Worm (Caenorhabditis elegans) whole organism, L2 larva: ENCODE results near the gene srx-98.

ENCODE experiments used
- C34F6.9 ChIP-seq: fragments of 150-350 bp; optimal IDR thresholded peaks from 2 replicates; lab custom pipeline; 2014; ENCODE audit warnings: missing biosample characterization, missing genetic modification characterization
- R02D3.7 ChIP-seq: fragments of 150-350 bp; optimal IDR thresholded peaks from 2 replicates; lab custom pipeline; 2014; ENCODE audit warnings: missing biosample characterization, missing genetic modification characterization
- ZK546.5 ChIP-seq: sonication (generic microtip); optimal IDR thresholded peaks from 2 replicates; lab custom pipeline; 2017; ENCODE audit warnings: missing biosample characterization, missing genetic modification characterization
- alr-1 ChIP-seq: fragments of 150-350 bp; optimal IDR thresholded peaks from 2 replicates; lab custom pipeline; 2014; ENCODE audit warnings: missing biosample characterization, missing genetic modification characterization
- ama-1 ChIP-seq: fragments of 150-350 bp; optimal IDR thresholded peaks from 2 replicates; lab custom pipeline; 2018; ENCODE audit warnings: inconsistent platforms
- blmp-1 ChIP-seq: sonication (generic microtip); optimal IDR thresholded peaks from 2 replicates; lab custom pipeline; 2017; ENCODE audit warnings: missing genetic modification characterization, mild to moderate bottlenecking, missing compliant biosample characterization, antibody characterized with exemption, moderate library complexity; ENCODE audit not compliant: insufficient read depth
- ceh-16 ChIP-seq: fragments of 150-350 bp; optimal IDR thresholded peaks from 2 replicates; lab custom pipeline; 2014; ENCODE audit warnings: missing biosample characterization, missing genetic modification characterization
- crh-2 ChIP-seq: sonication (generic microtip); optimal IDR thresholded peaks from 2 replicates; lab custom pipeline; 2017; ENCODE audit warnings: missing biosample characterization, missing genetic modification characterization
- dmd-4 ChIP-seq: sonication (generic microtip); optimal IDR thresholded peaks from 2 replicates; lab custom pipeline; 2017; ENCODE audit warnings: missing biosample characterization, missing genetic modification characterization
- egl-27 ChIP-seq: sonication (generic microtip); optimal IDR thresholded peaks from 3 replicates; lab custom pipeline; 2017; ENCODE audit warnings: missing biosample characterization, missing genetic modification reagents, missing genetic modification characterization
- elt-1 ChIP-seq: fragments of 150-350 bp; optimal IDR thresholded peaks from 2 replicates; lab custom pipeline; 2014; ENCODE audit warnings: missing biosample characterization, missing genetic modification characterization
- elt-3 ChIP-seq: sonication (generic microtip); optimal IDR thresholded peaks from 2 replicates; lab custom pipeline; 2017; ENCODE audit warnings: missing biosample characterization, missing genetic modification characterization
- fos-1 ChIP-seq: fragments of 150-350 bp; optimal IDR thresholded peaks from 2 replicates; lab custom pipeline; 2014; ENCODE audit warnings: missing biosample characterization, missing genetic modification characterization
- gmeb-1 ChIP-seq: fragments of 150-350 bp; optimal IDR thresholded peaks from 2 replicates; lab custom pipeline; 2014; ENCODE audit warnings: missing biosample characterization, missing genetic modification characterization
- lin-11 ChIP-seq: fragments of 150-350 bp; sonication (generic microtip); optimal IDR thresholded peaks from 2 replicates; lab custom pipeline; 2014; ENCODE audit warnings: missing biosample characterization, missing genetic modification characterization, inconsistent platforms, mixed read lengths
- lin-39 ChIP-seq: fragments of 150-350 bp; optimal IDR thresholded peaks from 2 replicates; lab custom pipeline; 2014; ENCODE audit warnings: missing biosample characterization, missing genetic modification reagents, missing genetic modification characterization
- lsy-2 ChIP-seq, 2 experiments: fragments of 150-350 bp in 1 of 2; sonication (generic microtip) in 1 of 2; optimal IDR thresholded peaks; 2 replicates each; lab custom pipeline; 2014 to 2017; ENCODE audit warnings: missing biosample characterization in 2 of 2, missing genetic modification characterization in 2 of 2
- mab-5 ChIP-seq: fragments of 150-350 bp; optimal IDR thresholded peaks from 2 replicates; lab custom pipeline; 2014; ENCODE audit warnings: missing biosample characterization, missing genetic modification characterization
- mdl-1 ChIP-seq, 2 experiments: fragments of 150-350 bp in 1 of 2; sonication (generic microtip) in 1 of 2; optimal IDR thresholded peaks; 2 replicates each; lab custom pipeline; 2017; ENCODE audit warnings: missing biosample characterization in 2 of 2, missing genetic modification characterization in 2 of 2
- nhr-10 ChIP-seq: sonication (generic microtip); optimal IDR thresholded peaks from 2 replicates; lab custom pipeline; 2017; ENCODE audit warnings: missing biosample characterization, missing genetic modification characterization
- nhr-129 ChIP-seq: fragments of 150-350 bp; optimal IDR thresholded peaks from 2 replicates; lab custom pipeline; 2014; ENCODE audit warnings: missing biosample characterization, missing genetic modification characterization
- nhr-21 ChIP-seq: fragments of 150-350 bp; optimal IDR thresholded peaks from 2 replicates; lab custom pipeline; 2014; ENCODE audit warnings: missing biosample characterization, missing genetic modification characterization
- nhr-23 ChIP-seq: fragments of 150-350 bp; optimal IDR thresholded peaks from 2 replicates; lab custom pipeline; 2014; ENCODE audit warnings: missing biosample characterization, missing genetic modification reagents, missing genetic modification characterization
- nhr-237 ChIP-seq: fragments of 150-350 bp; optimal IDR thresholded peaks from 2 replicates; lab custom pipeline; 2014; ENCODE audit warnings: missing biosample characterization, missing genetic modification characterization
- nhr-25 ChIP-seq: fragments of 150-350 bp; sonication (generic microtip); optimal IDR thresholded peaks from 3 replicates; lab custom pipeline; 2014; ENCODE audit warnings: missing biosample characterization, missing genetic modification characterization
- nhr-6 ChIP-seq: fragments of 150-350 bp; optimal IDR thresholded peaks from 2 replicates; lab custom pipeline; 2014; ENCODE audit warnings: missing biosample characterization, missing genetic modification characterization
- nhr-77 ChIP-seq: fragments of 150-350 bp; optimal IDR thresholded peaks from 2 replicates; lab custom pipeline; 2014; ENCODE audit warnings: missing biosample characterization, missing genetic modification characterization
- sem-4 ChIP-seq: fragments of 150-350 bp; optimal IDR thresholded peaks from 2 replicates; lab custom pipeline; 2014; ENCODE audit warnings: missing biosample characterization, missing genetic modification reagents, missing genetic modification characterization
- skn-1 ChIP-seq: sonication (generic microtip); optimal IDR thresholded peaks from 2 replicates; lab custom pipeline; 2017; ENCODE audit warnings: missing biosample characterization, missing genetic modification characterization
- sma-3 ChIP-seq: sonication (generic microtip); optimal IDR thresholded peaks from 2 replicates; lab custom pipeline; 2016; ENCODE audit warnings: missing genetic modification reagents, missing genetic modification characterization, missing compliant biosample characterization
- sma-9 ChIP-seq, 2 experiments: fragments of 150-350 bp in 1 of 2; sonication (generic microtip) in 1 of 2; optimal IDR thresholded peaks; 2 replicates each; lab custom pipeline; 2014 to 2016; ENCODE audit warnings: missing genetic modification characterization in 2 of 2, mild to moderate bottlenecking in 1 of 2, missing biosample characterization in 1 of 2, missing compliant biosample characterization in 1 of 2, missing genetic modification reagents in 1 of 2, moderate library complexity in 1 of 2
- snpc-4 ChIP-seq: fragments of 150-350 bp; optimal IDR thresholded peaks from 2 replicates; lab custom pipeline; 2014; ENCODE audit warnings: missing biosample characterization, missing genetic modification characterization
- unc-39 ChIP-seq: fragments of 150-350 bp; optimal IDR thresholded peaks from 2 replicates; lab custom pipeline; 2014; ENCODE audit warnings: missing biosample characterization, missing genetic modification characterization
- unc-62 ChIP-seq: fragments of 150-350 bp; optimal IDR thresholded peaks from 2 replicates; lab custom pipeline; 2014; ENCODE audit warnings: missing biosample characterization, missing genetic modification reagents, missing genetic modification characterization
- zag-1 ChIP-seq: fragments of 150-350 bp; optimal IDR thresholded peaks from 2 replicates; lab custom pipeline; 2014; ENCODE audit warnings: missing biosample characterization, missing genetic modification characterization
- ztf-1 ChIP-seq: fragments of 200-800 bp; sonication (Bioruptor generic); conservative IDR thresholded peaks from 2 replicates; pipeline ENCODE4 v1.3.6; 2022; ENCODE audit warnings: missing genetic modification characterization, missing compliant biosample characterization
- ztf-11 ChIP-seq: sonication (generic microtip); optimal IDR thresholded peaks from 2 replicates; lab custom pipeline; 2017; ENCODE audit warnings: missing biosample characterization, missing genetic modification characterization
- ztf-4 ChIP-seq: fragments of 150-350 bp; optimal IDR thresholded peaks from 2 replicates; lab custom pipeline; 2014; ENCODE audit warnings: missing biosample characterization, missing genetic modification characterization

srx-98 gene

ce11 chrII:3675176-3675575 lies 4.3 kb upstream of the srx-98 start, which contains the start of gene F19B10.2:
F19B10.2 (plus strand) TSS chrII:3675476.
- no peak for TF ChIP-seq C34F6.9 (tag; lab: Kevin White, UChicago)
- no peak for TF ChIP-seq ztf-11 (tag; lab: Kevin White, UChicago)
- TF ChIP-seq lin-39: no peak
- TF ChIP-seq nhr-10 (tag; lab: Kevin White, UChicago): no peak
- no peak for TF ChIP-seq elt-3 (tag; lab: Kevin White, UChicago)
- no peak for TF ChIP-seq nhr-21 (tag; lab: Kevin White, UChicago)
- no peak for TF ChIP-seq nhr-25 (tag; lab: Kevin White, UChicago)
- TF ChIP-seq nhr-129 (tag; lab: Kevin White, UChicago): no peak
- no peak for TF ChIP-seq skn-1
- no peak for TF ChIP-seq fos-1 (tag; lab: Kevin White, UChicago)
- no peak for TF ChIP-seq R02D3.7 (tag; lab: Kevin White, UChicago)

DNA sequence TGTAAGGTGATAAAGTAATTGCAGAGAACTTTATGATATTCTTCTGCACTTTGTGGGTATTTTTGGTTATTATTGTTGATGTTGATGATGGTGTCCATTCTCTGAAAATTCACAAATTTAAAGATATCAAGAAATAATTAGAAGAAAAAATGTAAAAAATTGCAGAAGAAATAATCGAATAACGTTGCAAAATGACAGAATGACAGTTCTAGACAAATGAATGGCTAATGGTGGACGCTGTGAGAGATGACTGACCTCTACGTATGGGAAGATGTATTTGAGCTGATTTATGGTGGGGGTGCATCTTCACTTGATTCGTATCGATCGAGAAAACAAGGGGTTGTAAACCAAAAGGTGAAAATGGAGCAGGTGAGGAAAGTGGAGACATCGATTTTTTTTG lies 2.6 kb upstream of the srx-98 start, which contains the start of gene sea-1:
Gene sea-1, minus strand, starts transcription at position 101 of the 400 bp plus-strand sequence.
- TF ChIP-seq ZK546.5 (tag; lab: Kevin White, UChicago) (no peak), elt-3 (tag; lab: Kevin White, UChicago) (no peak), nhr-77 (tag; lab: Kevin White, UChicago) (no peak), R02D3.7 (tag; lab: Kevin White, UChicago) (no peak), C34F6.9 (tag; lab: Kevin White, UChicago) (no peak), mab-5 (tag; lab: Kevin White, UChicago) (no peak), ztf-1 (GFP tag; lab: Robert Waterston, UW) (no peak), crh-2 (tag; lab: Kevin White, UChicago) (no peak), alr-1 (tag; lab: Kevin White, UChicago) (no peak), unc-62 (GFP tag; lab: Kevin White, UChicago) (no peak), egl-27 (no peak), nhr-237 (tag; lab: Kevin White, UChicago) (no peak), dmd-4 (no peak)

DNA sequence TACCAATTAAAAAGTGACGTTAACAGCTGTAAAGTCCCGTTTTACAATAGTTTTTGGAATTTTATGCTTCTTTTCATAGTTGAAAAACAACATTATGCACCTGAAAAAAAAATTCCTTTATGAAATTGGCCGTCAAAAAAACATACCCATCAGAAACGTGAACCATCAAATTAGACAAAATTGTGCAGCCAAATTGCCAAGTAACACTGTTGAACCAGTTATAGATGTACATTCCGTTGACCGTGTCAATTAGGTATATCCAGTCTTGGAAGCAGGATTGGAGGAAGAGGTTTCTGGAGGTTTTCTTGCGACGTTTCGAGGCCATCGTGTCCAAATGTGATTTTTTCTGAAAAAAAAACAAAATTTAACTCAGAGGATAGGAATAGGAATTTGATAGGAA lies 1.5 kb downstream of the srx-98 start, which contains the start of gene srx-97:
Gene srx-97, minus strand, starts transcription at position 101 of the 400 bp plus-strand sequence.
- TF ChIP-seq mab-5 (tag; lab: Kevin White, UChicago) (no peak), nhr-6 (no peak), mdl-1 (tag; optimal IDR thresholded peaks at IDR 0.05; lab: Kevin White, UChicago) (no peak), ZK546.5 (tag; lab: Kevin White, UChicago) (no peak), alr-1 (tag; lab: Kevin White, UChicago) (no peak), zag-1 (no peak)
- TF ChIP-seq, all 48 proteins: peak for 0

DNA sequence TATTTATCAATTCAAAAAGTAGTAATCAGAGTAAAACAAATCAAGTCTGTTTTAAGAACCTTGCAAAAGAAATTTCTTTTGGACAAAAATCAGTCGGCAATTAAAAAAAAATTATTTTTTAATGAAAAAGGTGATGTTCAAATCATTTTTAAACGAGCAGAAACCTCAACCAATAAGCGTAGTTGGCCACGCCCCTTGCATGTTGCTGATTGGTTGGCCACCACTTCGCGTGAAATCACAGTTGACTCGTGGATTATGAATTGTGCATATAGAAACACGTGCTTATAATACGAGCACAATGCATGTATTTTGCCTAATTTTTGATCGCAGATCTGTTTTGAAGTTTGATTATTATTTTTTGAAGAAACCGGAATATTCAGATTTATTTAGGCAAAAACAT lies 5.7 kb downstream of the srx-98 start:
- TF ChIP-seq lin-39 (no peak), alr-1 (tag; lab: Kevin White, UChicago) (no peak), crh-2 (tag; lab: Kevin White, UChicago) (no peak), ztf-11 (tag; lab: Kevin White, UChicago) (no peak), nhr-21 (tag; lab: Kevin White, UChicago) (no peak), nhr-23 (tag; lab: Kevin White, UChicago) (no peak), snpc-4 (tag; lab: Kevin White, UChicago) (no peak), nhr-10 (tag; lab: Kevin White, UChicago) (no peak), egl-27 (no peak), ztf-4 (tag; lab: Kevin White, UChicago) (no peak), ceh-16 (no peak), lsy-2 (tag; optimal IDR thresholded peaks at IDR 0.05; lab: Kevin White, UChicago) (no peak), mdl-1 (tag; optimal IDR thresholded peaks at IDR 0.05; lab: Kevin White, UChicago) (no peak), ama-1 (lab: Kevin White, UChicago) (no peak), gmeb-1 (tag; lab: Kevin White, UChicago) (no peak), nhr-237 (tag; lab: Kevin White, UChicago) (no peak), sma-9 (GFP tag; optimal IDR thresholded peaks at IDR 0.05; lab: Kevin White, UChicago) (no peak), sma-9 (tag; optimal IDR thresholded peaks at IDR 0.05; lab: Kevin White, UChicago) (no peak), dmd-4 (no peak), sem-4 (tag; lab: Kevin White, UChicago) (no peak), sma-3 (no peak)

DNA sequence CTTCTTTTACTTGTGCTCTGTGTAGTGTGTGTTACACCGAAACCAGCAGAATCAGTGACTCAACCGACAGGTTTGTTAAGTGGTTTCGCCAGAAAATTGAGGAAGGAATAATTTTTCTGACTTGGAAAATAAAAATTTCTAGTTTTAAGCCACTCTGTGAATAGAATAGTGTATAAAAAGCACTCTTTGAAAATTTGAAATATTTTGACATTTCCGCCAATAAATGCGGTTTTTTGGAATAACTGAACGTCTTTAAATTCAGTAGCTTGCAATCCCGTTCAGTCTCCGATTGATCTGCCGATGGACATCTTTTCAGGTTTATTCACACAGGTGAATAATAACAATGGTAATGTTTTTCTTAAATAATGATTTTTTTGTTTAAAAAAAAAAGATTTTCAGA lies 6.4 kb downstream of the srx-98 start, which contains the start of gene F19B10.3:
Gene F19B10.3, plus strand, starts transcription at position 301 of the 400 bp plus-strand sequence.
- TF ChIP-seq blmp-1 (tag; lab: Kevin White, UChicago): no peak
- no peak for TF ChIP-seq mab-5 (tag; lab: Kevin White, UChicago)
- TF ChIP-seq nhr-25 (tag; lab: Kevin White, UChicago): no peak
- no peak for TF ChIP-seq ztf-11 (tag; lab: Kevin White, UChicago)
- TF ChIP-seq lin-11 (tag; lab: Kevin White, UChicago): no peak
- TF ChIP-seq ztf-1 (GFP tag; lab: Robert Waterston, UW): no peak
- TF ChIP-seq ZK546.5 (tag; lab: Kevin White, UChicago): no peak
- TF ChIP-seq lsy-2 (tag; optimal IDR thresholded peaks at IDR 0.05; lab: Kevin White, UChicago): no peak
- TF ChIP-seq ztf-4 (tag; lab: Kevin White, UChicago): no peak
- TF ChIP-seq nhr-21 (tag; lab: Kevin White, UChicago): no peak
- no peak for TF ChIP-seq sma-3
- TF ChIP-seq elt-1 (tag; lab: Kevin White, UChicago): no peak
- TF ChIP-seq unc-39 (tag; lab: Kevin White, UChicago): no peak
